Fruit fly (Drosophila melanogaster) whole organism, embryonic: Measurements from ENCODE around the gene Rexo5.
A peak's percentile ranks its signal among the peaks of the same experiment; 100 is the strongest.

Source experiments
- ATbp ChIP-seq: fragments of 200-800 bp; sonication (Bioruptor generic); optimal IDR thresholded peaks from 2 replicates; lab custom pipeline; 2017; ENCODE audit warnings: missing biosample characterization, mild to moderate bottlenecking, missing genetic modification characterization, missing genetic modification reagents
- Awh ChIP-seq: fragments of 200-800 bp; sonication (Bioruptor generic); IDR thresholded peaks from 2 replicates; pipeline ENCODE4, ENCODE4 v1.3.6; 2022; ENCODE audit warnings: missing biosample characterization, missing genetic modification characterization
- Bgb ChIP-seq: fragments of 200-800 bp; sonication (Bioruptor generic); IDR thresholded peaks from 2 replicates; pipeline ENCODE4 v1.3.6; 2022; ENCODE audit warnings: missing biosample characterization, missing genetic modification characterization; ENCODE audit not compliant: partially characterized antibody
- CG10543 ChIP-seq: fragments of 200-800 bp; sonication (Bioruptor generic); optimal IDR thresholded peaks from 3 replicates; lab custom pipeline; 2017; ENCODE audit warnings: missing biosample characterization, mild to moderate bottlenecking, missing genetic modification characterization, moderate library complexity
- CG11504 ChIP-seq: fragments of 200-800 bp; sonication (Bioruptor generic); optimal IDR thresholded peaks from 3 replicates; lab custom pipeline; 2019; ENCODE audit warnings: missing biosample characterization, mild to moderate bottlenecking, missing genetic modification characterization, moderate library complexity
- CG11695 ChIP-seq: fragments of 200-800 bp; sonication (Bioruptor generic); IDR thresholded peaks from 3 replicates; pipeline ENCODE4 v1.3.6; 2022; ENCODE audit warnings: missing biosample characterization, missing genetic modification characterization
- CG12155 ChIP-seq: fragments of 200-800 bp; sonication (Bioruptor generic); optimal IDR thresholded peaks from 3 replicates; lab custom pipeline; 2016; ENCODE audit warnings: missing biosample characterization, missing genetic modification characterization
- CG15696 ChIP-seq: fragments of 200-800 bp; sonication (Bioruptor generic); optimal IDR thresholded peaks from 2 replicates; lab custom pipeline; 2019; ENCODE audit warnings: missing biosample characterization, mild to moderate bottlenecking, missing genetic modification characterization, moderate library complexity
- CG1603 ChIP-seq: fragments of 200-800 bp; sonication (Bioruptor generic); optimal IDR thresholded peaks from 2 replicates; lab custom pipeline; 2019; ENCODE audit warnings: missing biosample characterization, mild to moderate bottlenecking, missing genetic modification characterization, moderate library complexity
- CG16815 ChIP-seq: fragments of 200-800 bp; sonication (Bioruptor generic); optimal IDR thresholded peaks from 3 replicates; lab custom pipeline; 2017; ENCODE audit warnings: missing biosample characterization, mild to moderate bottlenecking, missing genetic modification characterization
- CG17361 ChIP-seq: fragments of 200-800 bp; sonication (Bioruptor generic); IDR thresholded peaks from 3 replicates; pipeline ENCODE4 v1.3.6; 2022; ENCODE audit warnings: missing biosample characterization, missing genetic modification characterization
- CG18476 ChIP-seq: fragments of 200-800 bp; sonication (Bioruptor generic); optimal IDR thresholded peaks from 2 replicates; lab custom pipeline; 2016; ENCODE audit warnings: missing biosample characterization, mild to moderate bottlenecking, missing genetic modification characterization
- CG2120 ChIP-seq: fragments of 200-800 bp; sonication (Bioruptor generic); optimal IDR thresholded peaks from 3 replicates; lab custom pipeline; 2016; ENCODE audit warnings: missing biosample characterization, missing genetic modification characterization
- CG33213 ChIP-seq: fragments of 200-800 bp; sonication (Bioruptor generic); optimal IDR thresholded peaks from 3 replicates; lab custom pipeline; 2016; ENCODE audit warnings: missing biosample characterization, missing genetic modification characterization
- CG33557 ChIP-seq: fragments of 200-800 bp; sonication (Bioruptor generic); optimal IDR thresholded peaks from 2 replicates; lab custom pipeline; 2019; ENCODE audit warnings: missing biosample characterization, mild to moderate bottlenecking, missing genetic modification characterization, moderate library complexity
- CG3995 ChIP-seq: fragments of 200-800 bp; sonication (Bioruptor generic); optimal IDR thresholded peaks from 3 replicates; lab custom pipeline; 2016; ENCODE audit warnings: missing biosample characterization, missing genetic modification characterization
- CG6254 ChIP-seq: fragments of 200-800 bp; sonication (Bioruptor generic); optimal IDR thresholded peaks from 3 replicates; lab custom pipeline; 2017; ENCODE audit warnings: mild to moderate bottlenecking, missing biosample characterization, missing genetic modification reagents, missing genetic modification characterization
- CG8765 ChIP-seq: fragments of 200-800 bp; sonication (Bioruptor generic); IDR thresholded peaks from 2 replicates; pipeline ENCODE4 v1.3.6; 2022; ENCODE audit warnings: missing biosample characterization, missing genetic modification characterization
- Deaf1 ChIP-seq: fragments of 200-800 bp; optimal IDR thresholded peaks from 3 replicates; lab custom pipeline; 2019; ENCODE audit warnings: missing biosample characterization, mild to moderate bottlenecking, missing genetic modification characterization, moderate library complexity
- Dref ChIP-seq: fragments of 200-800 bp; sonication (Bioruptor generic); IDR thresholded peaks from 2 replicates; pipeline ENCODE4 v1.3.6; 2022; ENCODE audit warnings: missing biosample characterization, missing genetic modification characterization
- Ets65A ChIP-seq: fragments of 200-800 bp; sonication (Bioruptor generic); peaks from one replicate; lab custom pipeline; 2016; ENCODE audit warnings: missing biosample characterization, missing genetic modification characterization
- Hey ChIP-seq: fragments of 200-800 bp; sonication (Bioruptor generic); optimal IDR thresholded peaks from 3 replicates; lab custom pipeline; 2018; ENCODE audit warnings: missing biosample characterization, mild to moderate bottlenecking, missing genetic modification characterization
- Hr39 ChIP-seq: fragments of >200 bp; optimal IDR thresholded peaks from 2 replicates; lab custom pipeline; 2017
- Hr51 ChIP-seq, 2 experiments: fragments of 200-800 bp; sonication (Bioruptor generic); optimal IDR thresholded peaks; 2 replicates in 1 of 2; 3 replicates in 1 of 2; lab custom pipeline; 2016 to 2018; ENCODE audit warnings: missing biosample characterization in 2 of 2, missing genetic modification characterization in 2 of 2, mild to moderate bottlenecking in 1 of 2, moderate library complexity in 1 of 2
- Hsf ChIP-seq: fragments of 200-800 bp; sonication (Bioruptor generic); optimal IDR thresholded peaks from 3 replicates; lab custom pipeline; 2016; ENCODE audit warnings: missing biosample characterization, missing genetic modification characterization
- Max ChIP-seq: fragments of 200-800 bp; sonication (Bioruptor generic); optimal IDR thresholded peaks from 2 replicates; lab custom pipeline; 2016; ENCODE audit warnings: missing biosample characterization, mild to moderate bottlenecking, missing genetic modification characterization
- Med ChIP-seq: fragments of 200-800 bp; sonication (Bioruptor generic); peaks from one replicate; lab custom pipeline; 2016; ENCODE audit warnings: missing biosample characterization, missing genetic modification characterization, mild to moderate bottlenecking, inconsistent platforms, moderate library complexity
- NfI ChIP-seq: fragments of 200-800 bp; sonication (Bioruptor generic); optimal IDR thresholded peaks from 3 replicates; lab custom pipeline; 2018; ENCODE audit warnings: missing biosample characterization, mild to moderate bottlenecking, missing genetic modification characterization, moderate library complexity
- Oaz ChIP-seq: fragments of 200-800 bp; sonication (Bioruptor generic); IDR thresholded peaks from 2 replicates; pipeline ENCODE4 v1.3.6; 2022; ENCODE audit warnings: missing biosample characterization, missing genetic modification characterization
- Opbp ChIP-seq: fragments of 200-800 bp; sonication (Bioruptor generic); IDR thresholded peaks from 3 replicates; pipeline ENCODE4 v1.3.6; 2022; ENCODE audit warnings: missing biosample characterization, missing genetic modification characterization; ENCODE audit not compliant: partially characterized antibody
- Optix ChIP-seq: fragments of 200-800 bp; sonication (Bioruptor generic); IDR thresholded peaks from 3 replicates; pipeline ENCODE4 v1.3.6; 2022; ENCODE audit warnings: missing biosample characterization, missing genetic modification characterization
- Trl ChIP-seq, 3 experiments: fragments of >200 bp in 2 of 3; fragments of 200-800 bp in 1 of 3; sonication (Bioruptor generic) in 1 of 3; optimal IDR thresholded peaks; 2 replicates in 1 of 3; 3 replicates in 2 of 3; lab custom pipeline; 2016 to 2017; ENCODE audit warnings: missing biosample characterization in 1 of 3, missing genetic modification characterization in 1 of 3
- Xbp1 ChIP-seq: fragments of 200-800 bp; sonication (Bioruptor generic); optimal IDR thresholded peaks from 3 replicates; lab custom pipeline; 2016; ENCODE audit warnings: missing biosample characterization, mild to moderate bottlenecking, missing genetic modification characterization
- dysf ChIP-seq: fragments of 200-800 bp; sonication (Bioruptor generic); IDR thresholded peaks from 3 replicates; pipeline ENCODE4 v1.3.6; 2022; ENCODE audit warnings: missing biosample characterization, missing genetic modification characterization
- gem ChIP-seq: fragments of 200-800 bp; sonication (Bioruptor generic); optimal IDR thresholded peaks from 2 replicates; lab custom pipeline; 2019; ENCODE audit warnings: missing biosample characterization, mild to moderate bottlenecking, missing genetic modification characterization, moderate library complexity
- grau ChIP-seq: fragments of 200-800 bp; optimal IDR thresholded peaks from 3 replicates; lab custom pipeline; 2019; ENCODE audit warnings: missing biosample characterization, mild to moderate bottlenecking, missing genetic modification characterization, moderate library complexity
- grn ChIP-seq: fragments of 200-800 bp; sonication (Bioruptor generic); optimal IDR thresholded peaks from 3 replicates; lab custom pipeline; 2017; ENCODE audit warnings: missing biosample characterization, missing genetic modification characterization
- ken ChIP-seq: fragments of 200-800 bp; sonication (Bioruptor generic); IDR thresholded peaks from 3 replicates; pipeline ENCODE4 v1.3.6; 2022; ENCODE audit warnings: missing biosample characterization, missing genetic modification characterization
- lola ChIP-seq, 3 experiments: fragments of >200 bp in 2 of 3; fragments of 200-800 bp in 1 of 3; sonication (Bioruptor generic) in 1 of 3; optimal IDR thresholded peaks; 2 replicates each; lab custom pipeline; 2017 to 2019; ENCODE audit warnings: missing biosample characterization in 3 of 3, missing genetic modification characterization in 3 of 3, mild to moderate bottlenecking in 1 of 3, moderate library complexity in 1 of 3
- nmo ChIP-seq: fragments of 200-800 bp; sonication (Bioruptor generic); optimal IDR thresholded peaks from 2 replicates; lab custom pipeline; 2018; ENCODE audit warnings: missing biosample characterization, mild to moderate bottlenecking, missing genetic modification characterization, moderate library complexity
- nom ChIP-seq: fragments of 200-800 bp; sonication (Bioruptor generic); optimal IDR thresholded peaks from 2 replicates; lab custom pipeline; 2017; ENCODE audit warnings: missing biosample characterization, missing genetic modification characterization, mild to moderate bottlenecking, moderate library complexity, missing genetic modification reagents
- oc ChIP-seq: fragments of 200-800 bp; sonication (Bioruptor generic); optimal IDR thresholded peaks from 2 replicates; lab custom pipeline; 2018; ENCODE audit warnings: missing biosample characterization, mild to moderate bottlenecking, missing genetic modification characterization, moderate library complexity
- pb ChIP-seq: fragments of 200-800 bp; sonication (Bioruptor generic); optimal IDR thresholded peaks from 3 replicates; lab custom pipeline; 2016; ENCODE audit warnings: missing biosample characterization, missing genetic modification characterization
- sc ChIP-seq, 3 experiments: fragments of >200 bp in 2 of 3; fragments of 200-800 bp in 1 of 3; sonication (Bioruptor generic) in 1 of 3; optimal IDR thresholded peaks; 2 replicates in 2 of 3; 3 replicates in 1 of 3; lab custom pipeline; 2017; ENCODE audit warnings: mild to moderate bottlenecking in 1 of 3, missing biosample characterization in 1 of 3, missing genetic modification characterization in 1 of 3, missing genetic modification reagents in 1 of 3
- sens ChIP-seq: fragments of 200-800 bp; sonication (Bioruptor generic); peaks from one replicate; lab custom pipeline; 2016; ENCODE audit warnings: missing biosample characterization, missing genetic modification characterization
- vvl ChIP-seq: fragments of 200-800 bp; sonication (Bioruptor generic); IDR thresholded peaks from 2 replicates; pipeline ENCODE4 v1.3.6; 2022; ENCODE audit warnings: missing biosample characterization, missing genetic modification characterization
- zen2 ChIP-seq: fragments of 200-800 bp; sonication (Bioruptor generic); IDR thresholded peaks from 3 replicates; pipeline ENCODE4 v1.3.6; 2022; ENCODE audit warnings: missing biosample characterization, missing genetic modification characterization; ENCODE audit not compliant: partially characterized antibody

Rexo5 gene

dm6 chr3L:6603266-6603734 lies at the start of gene Rexo5, which contains the start of gene ndl:
Rexo5 (plus strand) TSS chr3L:6603684.
ndl (minus strand) TSS chr3L:6603366.
- no peak for TF ChIP-seq NfI
- no peak for TF ChIP-seq CG18476 (GFP tag; lab: Kevin White, UChicago)
- TF ChIP-seq Dref = no peak
- TF ChIP-seq lola (GFP tag; optimal IDR thresholded peaks at IDR 0.05; lab: Kevin White, UChicago) = no peak
- TF ChIP-seq CG15696 (tag; lab: Kevin White, UChicago) = no peak
- TF ChIP-seq zen2 (GFP tag; lab: Robert Waterston, UW) = no peak
- TF ChIP-seq Deaf1 (tag; lab: Kevin White, UChicago) = no peak
- no peak for TF ChIP-seq CG8765 (GFP tag; lab: Robert Waterston, UW)
- no peak for TF ChIP-seq Hr39 (lab: Kevin White, UChicago)
- TF ChIP-seq CG6254 (GFP tag; lab: Kevin White, UChicago) = no peak
- TF ChIP-seq Xbp1 = no peak
- no peak for TF ChIP-seq sc (optimal IDR thresholded peaks at IDR 0.05; lab: Kevin White, UChicago)
- no peak for TF ChIP-seq sc (GFP tag; optimal IDR thresholded peaks at IDR 0.05; lab: Kevin White, UChicago)
- no peak for TF ChIP-seq dysf (GFP tag; lab: Robert Waterston, UW)
- no peak for TF ChIP-seq Trl (optimal IDR thresholded peaks at IDR 0.05; lab: Kevin White, UChicago)
- TF ChIP-seq Trl (GFP tag; optimal IDR thresholded peaks at IDR 0.05; lab: Kevin White, UChicago) = no peak

dm6 chr3L:6554056-6554739 lies 49.3 kb upstream of the Rexo5 start:
- 0 out of 3 replicates have a peak, but pooled peaks have one; percentile 15 for TF ChIP-seq CG17361 (GFP tag; lab: Robert Waterston, UW)
- peak; percentile 6 for TF ChIP-seq gem
- TF ChIP-seq nmo (GFP tag; lab: Kevin White, UChicago) = peak; percentile 6
- peak; percentile 8 for TF ChIP-seq grau (tag; lab: Kevin White, UChicago)
- TF ChIP-seq Max (GFP tag; lab: Kevin White, UChicago) = no peak
- peak; percentile 49 for TF ChIP-seq Med
- TF ChIP-seq sens (GFP tag; lab: Kevin White, UChicago) = peak; percentile 65
- 0 out of 3 replicates have a peak, but pooled peaks have one; percentile 23 for TF ChIP-seq ken (GFP tag; lab: Robert Waterston, UW)
- peak; percentile 37 for TF ChIP-seq Ets65A
- TF ChIP-seq oc (tag; lab: Kevin White, UChicago) = peak; percentile 68
- TF ChIP-seq CG1603 = peak; percentile 17
- peak; percentile 5 for TF ChIP-seq CG2120 (GFP tag; lab: Kevin White, UChicago)
- no peak for TF ChIP-seq CG10543 (GFP tag; lab: Kevin White, UChicago)
- peak; percentile 17 for TF ChIP-seq CG11504 (tag; lab: Kevin White, UChicago)
- peak; percentile 28; the same call in 1 of the 2 replicates for TF ChIP-seq vvl
- TF ChIP-seq Hr51 (GFP tag; optimal IDR thresholded peaks at IDR 0.05; lab: Kevin White, UChicago) = peak in 1 of 2 experiments; percentile 12
- TF ChIP-seq CG16815 (GFP tag; lab: Kevin White, UChicago) = no peak
- no peak for TF ChIP-seq Optix

DNA sequence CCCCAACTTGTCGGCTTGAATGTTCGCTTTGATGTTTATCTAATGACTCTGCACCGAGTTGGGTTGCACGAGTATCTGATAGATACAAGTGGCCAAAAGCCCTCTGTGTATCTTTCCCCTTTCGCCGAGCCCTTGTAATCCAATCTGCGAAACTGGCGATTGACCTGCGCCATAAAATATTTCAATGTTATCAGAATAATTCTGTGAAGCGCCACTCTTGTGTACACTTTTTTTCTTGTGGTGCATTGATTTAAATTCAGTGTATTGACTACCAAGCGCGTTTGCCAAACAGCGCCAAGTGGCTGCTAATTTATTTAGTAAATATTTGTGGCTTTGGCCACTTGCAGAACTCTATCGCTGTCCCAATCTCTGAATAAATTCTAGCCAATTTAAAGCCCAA lies 47.3 kb upstream of the Rexo5 start:
- no peak for TF ChIP-seq Bgb (GFP tag; lab: Robert Waterston, UW)
- TF ChIP-seq nom (GFP tag; lab: Kevin White, UChicago) = no peak
- TF ChIP-seq nmo (GFP tag; lab: Kevin White, UChicago) = no peak
- no peak for TF ChIP-seq ATbp (GFP tag; lab: Kevin White, UChicago)
- no peak for TF ChIP-seq CG3995 (GFP tag; lab: Kevin White, UChicago)
- peak; percentile 24 for TF ChIP-seq grn
- TF ChIP-seq Awh = no peak
- no peak for TF ChIP-seq CG33557
- TF ChIP-seq Hsf = no peak
- TF ChIP-seq pb (GFP tag; lab: Kevin White, UChicago) = no peak
- no peak for TF ChIP-seq CG33213 (GFP tag; lab: Kevin White, UChicago)
- peak; percentile 21 for TF ChIP-seq Ets65A
- no peak for TF ChIP-seq Opbp
- TF ChIP-seq Hey (tag; lab: Kevin White, UChicago) = peak; percentile 46
- no peak for TF ChIP-seq CG12155 (GFP tag; lab: Kevin White, UChicago)
- TF ChIP-seq CG11695 (GFP tag; lab: Robert Waterston, UW) = no peak
- 0 out of 2 replicates have a peak, but pooled peaks have one; percentile 8 for TF ChIP-seq Oaz
